Fruit fly (Drosophila melanogaster) whole organism, embryonic: ENCODE measurements around the gene CG31347.

Experiments used
- CG10565 ChIP-seq: fragments of 200-800 bp; sonication (Bioruptor generic); optimal IDR thresholded peaks from 3 replicates; lab custom pipeline; 2016; ENCODE audit warnings: missing biosample characterization, mild to moderate bottlenecking, missing genetic modification characterization
- CG11695 ChIP-seq: fragments of 200-800 bp; sonication (Bioruptor generic); IDR thresholded peaks from 3 replicates; pipeline ENCODE4 v1.3.6; 2022; ENCODE audit warnings: missing biosample characterization, missing genetic modification characterization
- CG13287 ChIP-seq: fragments of 200-800 bp; sonication (Bioruptor generic); IDR thresholded peaks from 2 replicates; pipeline ENCODE4 v1.3.6; 2022; ENCODE audit warnings: missing biosample characterization, missing genetic modification characterization; ENCODE audit not compliant: partially characterized antibody
- CG13775 ChIP-seq: fragments of 200-800 bp; sonication (Bioruptor generic); optimal IDR thresholded peaks from 3 replicates; lab custom pipeline; 2017; ENCODE audit warnings: missing biosample characterization, mild to moderate bottlenecking, missing genetic modification characterization
- CG14050 ChIP-seq: fragments of 200-800 bp; sonication (Bioruptor generic); IDR thresholded peaks from 3 replicates; pipeline ENCODE4 v1.3.6; 2022; ENCODE audit warnings: missing biosample characterization, missing genetic modification characterization
- CG14667 ChIP-seq: fragments of 200-800 bp; sonication (Bioruptor generic); IDR thresholded peaks from 2 replicates; pipeline ENCODE4 v1.3.6; 2022; ENCODE audit warnings: missing biosample characterization, missing genetic modification characterization
- CG1647 ChIP-seq: fragments of 200-800 bp; sonication (Bioruptor generic); optimal IDR thresholded peaks from 3 replicates; lab custom pipeline; 2016; ENCODE audit warnings: missing biosample characterization, missing genetic modification characterization
- CG16863 ChIP-seq: fragments of 200-800 bp; sonication (Bioruptor generic); optimal IDR thresholded peaks from 3 replicates; lab custom pipeline; 2016; ENCODE audit warnings: missing biosample characterization, missing genetic modification characterization
- CG17359 ChIP-seq: fragments of 200-800 bp; sonication (Bioruptor generic); optimal IDR thresholded peaks from 3 replicates; lab custom pipeline; 2018; ENCODE audit warnings: missing biosample characterization, mild to moderate bottlenecking, missing genetic modification characterization, moderate library complexity
- CG18599 ChIP-seq: fragments of 200-800 bp; sonication (Bioruptor generic); optimal IDR thresholded peaks from 3 replicates; lab custom pipeline; 2017; ENCODE audit warnings: missing biosample characterization, missing genetic modification characterization, mild to moderate bottlenecking, moderate library complexity, missing genetic modification reagents
- CG2120 ChIP-seq: fragments of 200-800 bp; sonication (Bioruptor generic); optimal IDR thresholded peaks from 3 replicates; lab custom pipeline; 2016; ENCODE audit warnings: missing biosample characterization, missing genetic modification characterization
- CG2129 ChIP-seq: fragments of 200-800 bp; sonication (Bioruptor generic); IDR thresholded peaks from 2 replicates; pipeline ENCODE4 v1.3.6; 2022; ENCODE audit warnings: missing biosample characterization, missing genetic modification characterization; ENCODE audit not compliant: partially characterized antibody
- CG2199 ChIP-seq: fragments of 200-800 bp; sonication (Bioruptor generic); IDR thresholded peaks from 3 replicates; pipeline ENCODE4 v1.3.6; 2022; ENCODE audit warnings: missing biosample characterization, missing genetic modification characterization
- CG2202 ChIP-seq: fragments of 200-800 bp; sonication (Bioruptor generic); optimal IDR thresholded peaks from 2 replicates; lab custom pipeline; 2018; ENCODE audit warnings: missing biosample characterization, mild to moderate bottlenecking, missing genetic modification characterization
- CG31365 ChIP-seq: fragments of 200-800 bp; sonication (Bioruptor generic); optimal IDR thresholded peaks from 2 replicates; lab custom pipeline; 2018; ENCODE audit warnings: missing biosample characterization, mild to moderate bottlenecking, missing genetic modification characterization
- CG31441 ChIP-seq: fragments of 200-800 bp; sonication (Bioruptor generic); IDR thresholded peaks from 2 replicates; pipeline ENCODE4 v1.3.6; 2022; ENCODE audit warnings: missing biosample characterization, missing genetic modification characterization
- CG32532 ChIP-seq: fragments of 200-800 bp; sonication (Bioruptor generic); IDR thresholded peaks from 2 replicates; pipeline ENCODE4 v1.3.6; 2022; ENCODE audit warnings: missing biosample characterization, missing genetic modification characterization
- CG32772 ChIP-seq: fragments of 200-800 bp; sonication (Bioruptor generic); IDR thresholded peaks from 2 replicates; pipeline ENCODE4 v1.3.6; 2022; ENCODE audit warnings: missing biosample characterization, missing genetic modification characterization
- CG4820 ChIP-seq: fragments of 200-800 bp; sonication (Bioruptor generic); optimal IDR thresholded peaks from 3 replicates; lab custom pipeline; 2016; ENCODE audit warnings: missing biosample characterization, missing genetic modification characterization
- CG6683 ChIP-seq: fragments of 200-800 bp; sonication (Bioruptor generic); optimal IDR thresholded peaks from 2 replicates; lab custom pipeline; 2017; ENCODE audit warnings: missing biosample characterization, mild to moderate bottlenecking, missing genetic modification characterization, missing genetic modification reagents
- CG8478 ChIP-seq: fragments of >200 bp; optimal IDR thresholded peaks from 2 replicates; lab custom pipeline; 2018
- CG8765 ChIP-seq: fragments of 200-800 bp; sonication (Bioruptor generic); IDR thresholded peaks from 2 replicates; pipeline ENCODE4 v1.3.6; 2022; ENCODE audit warnings: missing biosample characterization, missing genetic modification characterization
- CG9609 ChIP-seq: fragments of 200-800 bp; sonication (Bioruptor generic); optimal IDR thresholded peaks from 3 replicates; lab custom pipeline; 2016; ENCODE audit warnings: missing biosample characterization, missing genetic modification characterization
- Med ChIP-seq: fragments of 200-800 bp; sonication (Bioruptor generic); peaks from one replicate; lab custom pipeline; 2016; ENCODE audit warnings: missing biosample characterization, missing genetic modification characterization, mild to moderate bottlenecking, inconsistent platforms, moderate library complexity
- Meics ChIP-seq: fragments of 200-800 bp; sonication (Bioruptor generic); optimal IDR thresholded peaks from 2 replicates; lab custom pipeline; 2017; ENCODE audit warnings: missing biosample characterization, mild to moderate bottlenecking, missing genetic modification characterization
- Nf-YA ChIP-seq: fragments of 200-800 bp; sonication (Bioruptor generic); IDR thresholded peaks from 2 replicates; pipeline ENCODE4 v1.3.6; 2022; ENCODE audit warnings: missing biosample characterization, missing genetic modification characterization
- Nf-YB ChIP-seq: fragments of 200-800 bp; sonication (Bioruptor generic); optimal IDR thresholded peaks from 3 replicates; lab custom pipeline; 2019; ENCODE audit warnings: missing biosample characterization, mild to moderate bottlenecking, missing genetic modification characterization, moderate library complexity
- Side ChIP-seq: fragments of 200-800 bp; sonication (Bioruptor generic); optimal IDR thresholded peaks from 2 replicates; lab custom pipeline; 2016; ENCODE audit warnings: missing biosample characterization, missing genetic modification characterization
- Tbp ChIP-seq: fragments of >200 bp; optimal IDR thresholded peaks from 2 replicates; lab custom pipeline; 2018; ENCODE audit warnings: missing biosample characterization, missing genetic modification characterization
- al ChIP-seq: fragments of 200-800 bp; sonication (Bioruptor generic); IDR thresholded peaks from 2 replicates; pipeline ENCODE4 v1.3.6; 2022; ENCODE audit warnings: missing biosample characterization, missing genetic modification characterization
- chinmo ChIP-seq: fragments of 200-800 bp; sonication (Bioruptor generic); IDR thresholded peaks from 4 replicates; pipeline ENCODE4 v1.3.6; 2022; ENCODE audit warnings: missing biosample characterization, missing genetic modification characterization; ENCODE audit not compliant: partially characterized antibody
- dysf ChIP-seq: fragments of 200-800 bp; sonication (Bioruptor generic); IDR thresholded peaks from 3 replicates; pipeline ENCODE4 v1.3.6; 2022; ENCODE audit warnings: missing biosample characterization, missing genetic modification characterization
- ewg ChIP-seq: fragments of 200-800 bp; sonication (Bioruptor generic); optimal IDR thresholded peaks from 3 replicates; lab custom pipeline; 2017; ENCODE audit warnings: mild to moderate bottlenecking, missing biosample characterization, missing genetic modification reagents, missing genetic modification characterization
- gcm ChIP-seq: fragments of 200-800 bp; sonication (Bioruptor generic); optimal IDR thresholded peaks from 2 replicates; lab custom pipeline; 2019; ENCODE audit warnings: missing biosample characterization, mild to moderate bottlenecking, missing genetic modification characterization, moderate library complexity
- gem ChIP-seq: fragments of 200-800 bp; sonication (Bioruptor generic); optimal IDR thresholded peaks from 2 replicates; lab custom pipeline; 2019; ENCODE audit warnings: missing biosample characterization, mild to moderate bottlenecking, missing genetic modification characterization, moderate library complexity
- hbn ChIP-seq: fragments of 200-800 bp; sonication (Bioruptor generic); IDR thresholded peaks from 2 replicates; pipeline ENCODE4 v1.3.6; 2022; ENCODE audit warnings: missing biosample characterization, missing genetic modification characterization; ENCODE audit not compliant: partially characterized antibody
- ind ChIP-seq: fragments of 200-800 bp; sonication (Bioruptor generic); optimal IDR thresholded peaks from 3 replicates; lab custom pipeline; 2016; ENCODE audit warnings: missing biosample characterization, missing genetic modification characterization
- lbe ChIP-seq: fragments of 200-800 bp; sonication (Bioruptor generic); optimal IDR thresholded peaks from 2 replicates; lab custom pipeline; 2016; ENCODE audit warnings: missing biosample characterization, mild to moderate bottlenecking, missing genetic modification characterization
- nmo ChIP-seq: fragments of 200-800 bp; sonication (Bioruptor generic); optimal IDR thresholded peaks from 2 replicates; lab custom pipeline; 2018; ENCODE audit warnings: missing biosample characterization, mild to moderate bottlenecking, missing genetic modification characterization, moderate library complexity
- nom ChIP-seq: fragments of 200-800 bp; sonication (Bioruptor generic); optimal IDR thresholded peaks from 2 replicates; lab custom pipeline; 2017; ENCODE audit warnings: missing biosample characterization, missing genetic modification characterization, mild to moderate bottlenecking, moderate library complexity, missing genetic modification reagents
- peb ChIP-seq: fragments of 200-800 bp; sonication (Bioruptor generic); IDR thresholded peaks from 2 replicates; pipeline ENCODE4 v1.3.6; 2022; ENCODE audit warnings: missing biosample characterization, missing genetic modification characterization
- phol ChIP-seq: fragments of 200-800 bp; sonication (Bioruptor generic); optimal IDR thresholded peaks from 3 replicates; lab custom pipeline; 2018; ENCODE audit warnings: missing biosample characterization, mild to moderate bottlenecking, missing genetic modification characterization, moderate library complexity
- repo ChIP-seq: fragments of 200-800 bp; sonication (Bioruptor generic); optimal IDR thresholded peaks from 2 replicates; lab custom pipeline; 2016; ENCODE audit warnings: missing biosample characterization, missing genetic modification characterization
- schlank ChIP-seq: fragments of 200-800 bp; sonication (Bioruptor generic); optimal IDR thresholded peaks from 2 replicates; lab custom pipeline; 2018; ENCODE audit warnings: missing biosample characterization, mild to moderate bottlenecking, missing genetic modification characterization
- sens-2 ChIP-seq: fragments of 200-800 bp; sonication (Bioruptor generic); IDR thresholded peaks from 2 replicates; pipeline ENCODE4 v1.3.6; 2022; ENCODE audit warnings: missing biosample characterization, missing genetic modification characterization
- shn ChIP-seq: fragments of 200-800 bp; sonication (Bioruptor generic); optimal IDR thresholded peaks from 3 replicates; lab custom pipeline; 2016; ENCODE audit warnings: missing biosample characterization, missing genetic modification characterization
- ssp ChIP-seq: fragments of 200-800 bp; sonication (Bioruptor generic); IDR thresholded peaks from 2 replicates; pipeline ENCODE4 v1.3.6; 2022; ENCODE audit warnings: missing biosample characterization, missing genetic modification characterization
- tap ChIP-seq: fragments of 200-800 bp; optimal IDR thresholded peaks from 3 replicates; lab custom pipeline; 2019; ENCODE audit warnings: missing biosample characterization, mild to moderate bottlenecking, missing genetic modification characterization, moderate library complexity
- zen2 ChIP-seq: fragments of 200-800 bp; sonication (Bioruptor generic); IDR thresholded peaks from 3 replicates; pipeline ENCODE4 v1.3.6; 2022; ENCODE audit warnings: missing biosample characterization, missing genetic modification characterization; ENCODE audit not compliant: partially characterized antibody

The CG31347 gene

DNA sequence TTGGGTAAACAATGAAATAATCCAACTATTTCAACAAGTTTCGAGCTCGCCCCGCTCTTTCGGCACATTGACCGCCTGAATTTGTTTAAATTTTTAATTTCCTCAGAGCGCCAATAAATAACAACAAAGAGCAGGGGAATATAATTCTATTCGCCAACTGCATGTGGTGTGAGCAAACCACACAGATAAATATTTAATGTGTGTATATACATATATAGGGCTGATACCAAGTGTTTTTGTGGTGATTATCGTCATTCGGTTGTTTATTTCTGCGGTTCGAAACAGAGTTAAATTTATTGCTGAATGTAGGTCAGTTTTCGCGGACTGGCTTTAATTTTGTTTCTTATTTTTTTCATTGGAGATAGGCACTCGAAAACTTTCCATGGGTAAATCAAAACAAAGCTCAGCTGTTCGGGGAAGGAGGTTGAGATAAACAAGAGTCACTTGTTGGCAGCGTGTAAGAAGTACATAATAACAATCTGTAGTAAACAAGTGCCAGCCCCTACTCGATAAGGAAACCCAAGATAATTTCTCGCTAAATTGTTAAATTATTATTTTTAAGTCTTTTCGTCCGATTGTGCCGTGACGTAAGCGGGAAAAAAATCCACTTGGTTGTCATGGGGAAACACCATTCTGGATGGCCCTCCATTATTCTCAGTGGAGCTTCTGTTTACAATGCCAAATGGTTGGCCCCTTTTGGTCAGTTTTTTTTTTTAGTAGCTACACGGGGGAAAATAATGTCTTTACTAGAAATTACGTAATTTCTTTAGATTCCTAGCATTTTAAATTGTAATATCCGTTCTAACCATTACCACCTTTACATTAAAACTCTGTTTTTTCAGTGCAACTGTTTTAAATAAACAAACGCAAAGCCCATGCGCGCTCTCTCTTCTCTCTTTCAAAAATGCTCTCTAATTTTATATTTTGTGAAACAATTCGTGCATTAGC lies 25.5 kb upstream of the CG31347 start (continued):
- peak; percentile 86 for TF ChIP-seq Med
- TF ChIP-seq CG17359 (tag; lab: Kevin White, UChicago), result peak; percentile 67
- TF ChIP-seq CG13287 (GFP tag; lab: Robert Waterston, UW), result no peak
- peak; percentile 63 for TF ChIP-seq CG14050
- no peak for TF ChIP-seq CG8765 (GFP tag; lab: Robert Waterston, UW)
- no peak for TF ChIP-seq CG9609 (GFP tag; lab: Kevin White, UChicago)
- no peak for TF ChIP-seq Nf-YA (GFP tag; lab: Robert Waterston, UW)
- TF ChIP-seq CG2199 (GFP tag; lab: Robert Waterston, UW), result no peak
- TF ChIP-seq tap, result no peak
- peak; percentile 81 for TF ChIP-seq CG18599 (GFP tag; lab: Kevin White, UChicago)
- TF ChIP-seq dysf (GFP tag; lab: Robert Waterston, UW), result peak; percentile 76
- TF ChIP-seq CG2129, result no peak
- TF ChIP-seq schlank (tag; lab: Kevin White, UChicago), result no peak
- no peak for TF ChIP-seq Tbp (GFP tag; lab: Kevin White, UChicago)
- no peak for TF ChIP-seq lbe (GFP tag; lab: Kevin White, UChicago)
- no peak for TF ChIP-seq zen2 (GFP tag; lab: Robert Waterston, UW)
- peak; percentile 20 for TF ChIP-seq CG1647 (GFP tag; lab: Kevin White, UChicago)
- no peak for TF ChIP-seq repo
- TF ChIP-seq CG6683, result no peak
- peak; percentile 61 for TF ChIP-seq Meics
- peak; percentile 52; the same call in 1 of the 3 replicates for TF ChIP-seq CG11695 (GFP tag; lab: Robert Waterston, UW)
- peak; percentile 33 for TF ChIP-seq nom (GFP tag; lab: Kevin White, UChicago)
- TF ChIP-seq CG13775 (GFP tag; lab: Kevin White, UChicago), result peak; percentile 41
- no peak for TF ChIP-seq sens-2
- TF ChIP-seq CG31365 (tag; lab: Kevin White, UChicago), result no peak
- peak; percentile 80 for TF ChIP-seq CG2120
- peak; percentile 82 for TF ChIP-seq ewg (GFP tag; lab: Kevin White, UChicago)
- TF ChIP-seq Nf-YB (GFP tag; lab: Kevin White, UChicago), result no peak
- peak; percentile 28 for TF ChIP-seq nmo (GFP tag; lab: Kevin White, UChicago)
- TF ChIP-seq gem (tag; lab: Kevin White, UChicago), result peak; percentile 68
- TF ChIP-seq Side (GFP tag; lab: Kevin White, UChicago), result no peak
- TF ChIP-seq CG32772, result peak; percentile 45; the same call in 1 of the 2 replicates
- no peak for TF ChIP-seq CG14667 (GFP tag; lab: Robert Waterston, UW)
- TF ChIP-seq CG2202 (tag; lab: Kevin White, UChicago), result no peak
- TF ChIP-seq CG8478 (lab: Kevin White, UChicago), result no peak
- peak; percentile 53 for TF ChIP-seq CG31441 (GFP tag; lab: Robert Waterston, UW)
- peak; percentile 79 for TF ChIP-seq CG32532 (GFP tag; lab: Robert Waterston, UW)
- peak; percentile 44; the same call in 1 of the 2 replicates for TF ChIP-seq al (GFP tag; lab: Robert Waterston, UW)
- TF ChIP-seq shn, result peak; percentile 4
- no peak for TF ChIP-seq CG10565 (GFP tag; lab: Kevin White, UChicago)
- no peak for TF ChIP-seq hbn
- peak; percentile 34; the same call in 1 of the 2 replicates for TF ChIP-seq peb (GFP tag; lab: Robert Waterston, UW)
- no peak for TF ChIP-seq CG16863 (GFP tag; lab: Kevin White, UChicago)
- TF ChIP-seq CG4820, result peak; percentile 2
- TF ChIP-seq chinmo (GFP tag; lab: Robert Waterston, UW), result 0 out of 4 replicates have a peak, but pooled peaks have one; percentile 56
- TF ChIP-seq ssp, result no peak
- TF ChIP-seq phol (tag; lab: Kevin White, UChicago), result peak; percentile 56
- peak; percentile 59 for TF ChIP-seq ind
- TF ChIP-seq gcm (GFP tag; lab: Kevin White, UChicago), result peak; percentile 27
